Worm (Caenorhabditis elegans) whole organism, L3 larva: Measurements from ENCODE around the gene F47D12.3.

ENCODE experiments used
- ceh-28 ChIP-seq: fragments of 150-350 bp; optimal IDR thresholded peaks from 2 replicates; lab custom pipeline; 2014; ENCODE audit warnings: missing biosample characterization, missing genetic modification reagents, missing genetic modification characterization
- elt-1 ChIP-seq: fragments of 150-350 bp; optimal IDR thresholded peaks from 2 replicates; lab custom pipeline; 2014; ENCODE audit warnings: missing biosample characterization, missing genetic modification characterization
- jun-1 ChIP-seq: fragments of 150-350 bp; optimal IDR thresholded peaks from 2 replicates; lab custom pipeline; 2014; ENCODE audit warnings: missing biosample characterization, missing genetic modification reagents, missing genetic modification characterization
- nfya-1 ChIP-seq: sonication (generic microtip); optimal IDR thresholded peaks from 2 replicates; lab custom pipeline; 2017; ENCODE audit warnings: missing genetic modification characterization, mild to moderate bottlenecking, missing compliant biosample characterization, antibody characterized with exemption, moderate library complexity; ENCODE audit not compliant: insufficient read depth
- nhr-12 ChIP-seq: fragments of 150-350 bp; optimal IDR thresholded peaks from 2 replicates; lab custom pipeline; 2014; ENCODE audit warnings: missing biosample characterization, missing genetic modification characterization
- snpc-4 ChIP-seq: fragments of 150-350 bp; optimal IDR thresholded peaks from 2 replicates; lab custom pipeline; 2014; ENCODE audit warnings: missing biosample characterization, missing genetic modification characterization
- unc-39 ChIP-seq: sonication (generic microtip); optimal IDR thresholded peaks from 4 replicates; lab custom pipeline; 2017; ENCODE audit warnings: missing biosample characterization, missing genetic modification characterization
- ztf-11 ChIP-seq: fragments of 150-350 bp; optimal IDR thresholded peaks from 2 replicates; lab custom pipeline; 2014; ENCODE audit warnings: missing biosample characterization, missing genetic modification characterization

ce11 chrIII:6254737-6255136 lies 43.5 kb upstream of the F47D12.3 start, which contains the start of gene srg-8:
- TF ChIP-seq snpc-4 (tag; lab: Kevin White, UChicago) (no peak), nfya-1 (tag; lab: Kevin White, UChicago) (no peak), ztf-11 (no peak), unc-39 (tag; lab: Kevin White, UChicago) (no peak), nhr-12 (tag; lab: Kevin White, UChicago) (no peak), elt-1 (tag; lab: Kevin White, UChicago) (no peak), ceh-28 (tag; lab: Kevin White, UChicago) (no peak), jun-1 (tag; lab: Kevin White, UChicago) (no peak)
